Fruit fly (Drosophila melanogaster) whole organism, embryonic: ENCODE measurements around the gene Ufd1.

ENCODE experiments used
- Aef1 ChIP-seq: fragments of 200-800 bp; sonication (Bioruptor generic); IDR thresholded peaks from 3 replicates; pipeline ENCODE4 v1.3.6; 2022; ENCODE audit warnings: missing biosample characterization, missing genetic modification characterization
- Bteb2 ChIP-seq: fragments of 200-800 bp; sonication (Bioruptor generic); optimal IDR thresholded peaks from 2 replicates; lab custom pipeline; 2016; ENCODE audit warnings: missing biosample characterization, missing genetic modification characterization
- CG10274 ChIP-seq: fragments of 200-800 bp; sonication (Bioruptor generic); optimal IDR thresholded peaks from 3 replicates; lab custom pipeline; 2017; ENCODE audit warnings: missing biosample characterization, mild to moderate bottlenecking, missing genetic modification characterization
- CG12104 ChIP-seq: fragments of 200-800 bp; sonication (Bioruptor generic); optimal IDR thresholded peaks from 3 replicates; lab custom pipeline; 2016; ENCODE audit warnings: missing biosample characterization, missing genetic modification characterization
- CG13123 ChIP-seq: fragments of 200-800 bp; sonication (Bioruptor generic); optimal IDR thresholded peaks from 2 replicates; lab custom pipeline; 2016; ENCODE audit warnings: missing biosample characterization, missing genetic modification characterization
- CG13296 ChIP-seq: fragments of 200-800 bp; sonication (Bioruptor generic); optimal IDR thresholded peaks from 3 replicates; lab custom pipeline; 2018; ENCODE audit warnings: missing biosample characterization, mild to moderate bottlenecking, missing genetic modification characterization
- CG14860 ChIP-seq: fragments of 200-800 bp; sonication (Bioruptor generic); IDR thresholded peaks from 3 replicates; pipeline ENCODE4 v1.3.6; 2022; ENCODE audit warnings: missing biosample characterization, missing genetic modification characterization; ENCODE audit not compliant: partially characterized antibody
- CG1602 ChIP-seq: fragments of 200-800 bp; sonication (Bioruptor generic); optimal IDR thresholded peaks from 3 replicates; lab custom pipeline; 2016; ENCODE audit warnings: missing biosample characterization, missing genetic modification characterization
- CG17612 ChIP-seq: fragments of 200-800 bp; sonication (Bioruptor generic); IDR thresholded peaks from 2 replicates; pipeline ENCODE4 v1.3.6; 2022; ENCODE audit warnings: missing biosample characterization, missing genetic modification characterization
- CG18619 ChIP-seq: fragments of 200-800 bp; sonication (Bioruptor generic); optimal IDR thresholded peaks from 3 replicates; lab custom pipeline; 2017; ENCODE audit warnings: missing biosample characterization, mild to moderate bottlenecking, missing genetic modification characterization
- CG2202 ChIP-seq: fragments of 200-800 bp; sonication (Bioruptor generic); optimal IDR thresholded peaks from 2 replicates; lab custom pipeline; 2018; ENCODE audit warnings: missing biosample characterization, mild to moderate bottlenecking, missing genetic modification characterization
- CG30431 ChIP-seq: fragments of 200-800 bp; sonication (Bioruptor generic); optimal IDR thresholded peaks from 2 replicates; lab custom pipeline; 2017; ENCODE audit warnings: missing biosample characterization, missing genetic modification characterization
- CG3163 ChIP-seq: fragments of 200-800 bp; sonication (Bioruptor generic); optimal IDR thresholded peaks from 3 replicates; lab custom pipeline; 2016; ENCODE audit warnings: missing biosample characterization, missing genetic modification characterization
- CG3407 ChIP-seq: fragments of 200-800 bp; sonication (Bioruptor generic); optimal IDR thresholded peaks from 2 replicates; lab custom pipeline; 2018; ENCODE audit warnings: missing biosample characterization, mild to moderate bottlenecking, missing genetic modification characterization
- CG4328 ChIP-seq: fragments of 200-800 bp; sonication (Bioruptor generic); optimal IDR thresholded peaks from 3 replicates; lab custom pipeline; 2017; ENCODE audit warnings: missing biosample characterization, missing genetic modification reagents, missing genetic modification characterization
- CG4424 ChIP-seq: fragments of 200-800 bp; sonication (Bioruptor generic); optimal IDR thresholded peaks from 3 replicates; lab custom pipeline; 2016; ENCODE audit warnings: missing biosample characterization, missing genetic modification characterization
- CG4617 ChIP-seq: fragments of 200-800 bp; sonication (Bioruptor generic); optimal IDR thresholded peaks from 3 replicates; lab custom pipeline; 2016; ENCODE audit warnings: missing biosample characterization, missing genetic modification characterization, borderline replicate concordance
- CG6813 ChIP-seq: fragments of 200-800 bp; sonication (Bioruptor generic); optimal IDR thresholded peaks from 2 replicates; lab custom pipeline; 2017; ENCODE audit warnings: missing biosample characterization, missing genetic modification characterization, mild to moderate bottlenecking, moderate library complexity, missing genetic modification reagents
- CG7357 ChIP-seq: fragments of 200-800 bp; sonication (Bioruptor generic); IDR thresholded peaks from 3 replicates; pipeline ENCODE4 v1.3.6; 2022; ENCODE audit warnings: missing biosample characterization, missing genetic modification characterization
- CHES-1-like ChIP-seq: fragments of 200-800 bp; sonication (Bioruptor generic); optimal IDR thresholded peaks from 2 replicates; lab custom pipeline; 2016; ENCODE audit warnings: missing biosample characterization, missing genetic modification characterization
- CoRest ChIP-seq: fragments of 200-800 bp; sonication (Bioruptor generic); optimal IDR thresholded peaks from 3 replicates; lab custom pipeline; 2018; ENCODE audit warnings: missing biosample characterization, mild to moderate bottlenecking, missing genetic modification characterization, moderate library complexity
- Doc3 ChIP-seq: fragments of 200-800 bp; sonication (Bioruptor generic); IDR thresholded peaks from 3 replicates; pipeline ENCODE4 v1.3.6; 2022; ENCODE audit warnings: missing biosample characterization, missing genetic modification characterization; ENCODE audit not compliant: partially characterized antibody
- GATAe ChIP-seq: fragments of 200-800 bp; sonication (Bioruptor generic); conservative IDR thresholded peaks from 2 replicates; pipeline ENCODE4 v1.3.6; 2022; ENCODE audit warnings: missing biosample characterization, missing genetic modification characterization
- Hr3 ChIP-seq: fragments of 200-800 bp; sonication (Bioruptor generic); optimal IDR thresholded peaks from 3 replicates; lab custom pipeline; 2016; ENCODE audit warnings: missing biosample characterization, missing genetic modification characterization
- Mad ChIP-seq: fragments of 200-800 bp; sonication (Bioruptor generic); optimal IDR thresholded peaks from 2 replicates; lab custom pipeline; 2016; ENCODE audit warnings: missing biosample characterization, missing genetic modification characterization
- Neu2 ChIP-seq: fragments of 200-800 bp; sonication (Bioruptor generic); optimal IDR thresholded peaks from 3 replicates; lab custom pipeline; 2016; ENCODE audit warnings: missing biosample characterization, missing genetic modification characterization, borderline replicate concordance
- Opbp ChIP-seq: fragments of 200-800 bp; sonication (Bioruptor generic); IDR thresholded peaks from 3 replicates; pipeline ENCODE4 v1.3.6; 2022; ENCODE audit warnings: missing biosample characterization, missing genetic modification characterization; ENCODE audit not compliant: partially characterized antibody
- Pdp1 ChIP-seq, 2 experiments: fragments of 200-800 bp; sonication (Bioruptor generic); optimal IDR thresholded peaks; 3 replicates each; lab custom pipeline; 2016; ENCODE audit warnings: missing biosample characterization in 2 of 2, missing genetic modification characterization in 2 of 2, mild to moderate bottlenecking in 1 of 2, moderate library complexity in 1 of 2
- Ravus ChIP-seq: fragments of 200-800 bp; sonication (Bioruptor generic); IDR thresholded peaks from 2 replicates; pipeline ENCODE4 v1.3.6; 2022; ENCODE audit warnings: missing biosample characterization, missing genetic modification characterization
- Sox100B ChIP-seq: fragments of 200-800 bp; sonication (Bioruptor generic); optimal IDR thresholded peaks from 3 replicates; lab custom pipeline; 2018; ENCODE audit warnings: missing biosample characterization, mild to moderate bottlenecking, missing genetic modification characterization
- Sry-δ ChIP-seq: fragments of 200-800 bp; sonication (Bioruptor generic); optimal IDR thresholded peaks from 2 replicates; lab custom pipeline; 2016; ENCODE audit warnings: missing biosample characterization, missing genetic modification characterization
- cwo ChIP-seq: fragments of 200-800 bp; sonication (Bioruptor generic); optimal IDR thresholded peaks from 3 replicates; lab custom pipeline; 2017; ENCODE audit warnings: missing biosample characterization, missing genetic modification characterization, mild to moderate bottlenecking, moderate library complexity, missing genetic modification reagents
- ham ChIP-seq: fragments of 200-800 bp; sonication (Bioruptor generic); IDR thresholded peaks from 2 replicates; pipeline ENCODE4 v1.3.6; 2022; ENCODE audit warnings: missing biosample characterization, missing genetic modification characterization
- ind ChIP-seq: fragments of 200-800 bp; sonication (Bioruptor generic); optimal IDR thresholded peaks from 3 replicates; lab custom pipeline; 2016; ENCODE audit warnings: missing biosample characterization, missing genetic modification characterization
- lab ChIP-seq: fragments of 200-800 bp; sonication (Bioruptor generic); optimal IDR thresholded peaks from 3 replicates; lab custom pipeline; 2017; ENCODE audit warnings: missing biosample characterization, missing genetic modification characterization, mild to moderate bottlenecking, moderate library complexity, missing genetic modification reagents
- pfk ChIP-seq: fragments of 200-800 bp; sonication (Bioruptor generic); optimal IDR thresholded peaks from 2 replicates; lab custom pipeline; 2018; ENCODE audit warnings: missing biosample characterization, mild to moderate bottlenecking, missing genetic modification characterization, moderate library complexity
- phol ChIP-seq: fragments of 200-800 bp; sonication (Bioruptor generic); optimal IDR thresholded peaks from 3 replicates; lab custom pipeline; 2018; ENCODE audit warnings: missing biosample characterization, mild to moderate bottlenecking, missing genetic modification characterization, moderate library complexity
- pros ChIP-seq: fragments of 200-800 bp; sonication (Bioruptor generic); optimal IDR thresholded peaks from 3 replicates; lab custom pipeline; 2019; ENCODE audit warnings: missing biosample characterization, mild to moderate bottlenecking, missing genetic modification characterization, moderate library complexity
- pzg ChIP-seq: fragments of 200-800 bp; sonication (Bioruptor generic); optimal IDR thresholded peaks from 3 replicates; lab custom pipeline; 2018; ENCODE audit warnings: missing biosample characterization, mild to moderate bottlenecking, missing genetic modification characterization, moderate library complexity
- sens ChIP-seq: fragments of 200-800 bp; sonication (Bioruptor generic); peaks from one replicate; lab custom pipeline; 2016; ENCODE audit warnings: missing biosample characterization, missing genetic modification characterization
- sna ChIP-seq: fragments of 200-800 bp; sonication (Bioruptor generic); IDR thresholded peaks from 2 replicates; pipeline ENCODE4 v1.3.6; 2022; ENCODE audit warnings: missing biosample characterization, missing genetic modification characterization; ENCODE audit not compliant: partially characterized antibody

Gene Ufd1

dm6 chr3L:11096195-11096908 is 26.7 kb downstream of the Ufd1 start, which contains the start of the genes CG46439, Iyd and CG33947 (continued):
- TF ChIP-seq ham (GFP tag; lab: Robert Waterston, UW) (no peak), CG2202 (tag; lab: Kevin White, UChicago) (no peak), Doc3 (GFP tag; lab: Robert Waterston, UW) (0 out of 3 replicates have a peak, but pooled peaks have one; percentile 31), CG7357 (GFP tag; lab: Robert Waterston, UW) (no peak), lab (peak; percentile 35), sna (GFP tag; lab: Robert Waterston, UW) (peak; percentile 54), pzg (GFP tag; lab: Kevin White, UChicago) (peak; percentile 37), CG17612 (GFP tag; lab: Robert Waterston, UW) (no peak), CG13123 (GFP tag; lab: Kevin White, UChicago) (no peak), pros (GFP tag; lab: Kevin White, UChicago) (peak; percentile 37), cwo (GFP tag; lab: Kevin White, UChicago) (peak; percentile 28), Sry-δ (no peak), CG4424 (GFP tag; lab: Kevin White, UChicago) (no peak), CG14860 (GFP tag; lab: Robert Waterston, UW) (no peak), CoRest (tag; lab: Kevin White, UChicago) (no peak), CG3407 (no peak), CHES-1-like (GFP tag; lab: Kevin White, UChicago) (no peak), CG10274 (GFP tag; lab: Kevin White, UChicago) (no peak), Mad (GFP tag; lab: Kevin White, UChicago) (no peak), Sox100B (GFP tag; lab: Kevin White, UChicago) (no peak), GATAe (GFP tag; lab: Robert Waterston, UW) (no peak), Bteb2 (GFP tag; lab: Kevin White, UChicago) (no peak), Neu2 (GFP tag; lab: Kevin White, UChicago) (no peak), Hr3 (no peak), Aef1 (GFP tag; lab: Robert Waterston, UW) (no peak), CG4617 (peak; percentile 8), Pdp1 (GFP tag; optimal IDR thresholded peaks at IDR 0.05; lab: Kevin White, UChicago) (peak in 1 of 2 experiments; percentile 87), CG6813 (no peak), CG30431 (GFP tag; lab: Kevin White, UChicago) (no peak), CG12104 (GFP tag; lab: Kevin White, UChicago) (no peak), CG4328 (no peak), ind (GFP tag; lab: Kevin White, UChicago) (no peak), phol (tag; lab: Kevin White, UChicago) (no peak), Ravus (GFP tag; lab: Robert Waterston, UW) (no peak), Opbp (no peak), CG18619 (GFP tag; lab: Kevin White, UChicago) (no peak), CG3163 (no peak), CG1602 (GFP tag; lab: Kevin White, UChicago) (no peak), sens (GFP tag; lab: Kevin White, UChicago) (peak; percentile 82), CG13296 (GFP tag; lab: Kevin White, UChicago) (peak; percentile 38), pfk (GFP tag; lab: Kevin White, UChicago) (no peak)
